Worm (Caenorhabditis elegans) whole organism, L1 larva: ENCODE results near the gene T05C7.7.

Experiments used
- Y116A8C.19 ChIP-seq: sonication (generic microtip); optimal IDR thresholded peaks from 2 replicates; lab custom pipeline; 2016; ENCODE audit warnings: missing compliant biosample characterization, missing genetic modification characterization, borderline replicate concordance
- aha-1 ChIP-seq: fragments of 150-350 bp; optimal IDR thresholded peaks from 2 replicates; lab custom pipeline; 2014; ENCODE audit warnings: missing biosample characterization, missing genetic modification characterization
- ama-1 ChIP-seq: fragments of 150-350 bp; optimal IDR thresholded peaks from 2 replicates; lab custom pipeline; 2014
- blmp-1 ChIP-seq: fragments of 150-350 bp; optimal IDR thresholded peaks from 2 replicates; lab custom pipeline; 2014; ENCODE audit warnings: missing biosample characterization, missing genetic modification characterization
- ceh-8 ChIP-seq: fragments of 200-800 bp; sonication (Bioruptor generic); optimal IDR thresholded peaks from 2 replicates; lab custom pipeline; 2018; ENCODE audit warnings: mild to moderate bottlenecking, missing genetic modification characterization, moderate library complexity, missing compliant biosample characterization
- ceh-82 ChIP-seq, 3 experiments: fragments of 150-350 bp in 1 of 3; sonication (generic microtip) in 2 of 3; optimal IDR thresholded peaks; 2 replicates each; lab custom pipeline; 2014 to 2017; ENCODE audit warnings: missing biosample characterization in 3 of 3, missing genetic modification characterization in 3 of 3
- dpl-1 ChIP-seq, 3 experiments: fragments of 150-350 bp in 2 of 3; sonication (generic microtip) in 1 of 3; optimal IDR thresholded peaks; 2 replicates each; lab custom pipeline; 2014 to 2017; ENCODE audit warnings: missing biosample characterization in 3 of 3, missing genetic modification characterization in 3 of 3, missing genetic modification reagents in 3 of 3
- dsc-1 ChIP-seq: sonication (generic microtip); optimal IDR thresholded peaks from 2 replicates; lab custom pipeline; 2016; ENCODE audit warnings: mild to moderate bottlenecking, missing genetic modification characterization, missing compliant biosample characterization
- elt-2 ChIP-seq: sonication (generic microtip); optimal IDR thresholded peaks from 2 replicates; lab custom pipeline; 2016; ENCODE audit warnings: missing genetic modification characterization, mild to moderate bottlenecking, inconsistent platforms, missing compliant biosample characterization, missing genetic modification reagents
- elt-3 ChIP-seq, 6 experiments: fragments of 150-350 bp in 1 of 6; sonication (generic microtip); optimal IDR thresholded peaks; 2 replicates each; lab custom pipeline; 2017 to 2018; ENCODE audit warnings: missing biosample characterization in 6 of 6, missing genetic modification characterization in 6 of 6, inconsistent platforms in 1 of 6
- ets-5 ChIP-seq: fragments of 200-800 bp; sonication (Bioruptor generic); IDR thresholded peaks from 2 replicates; pipeline ENCODE4 v1.3.6; 2022; ENCODE audit warnings: missing genetic modification characterization, missing compliant biosample characterization
- fkh-10 ChIP-seq: sonication (generic microtip); optimal IDR thresholded peaks from 2 replicates; lab custom pipeline; 2017; ENCODE audit warnings: missing biosample characterization, missing genetic modification reagents, missing genetic modification characterization
- fkh-4 ChIP-seq: sonication (generic microtip); optimal IDR thresholded peaks from 2 replicates; lab custom pipeline; 2016; ENCODE audit warnings: missing compliant biosample characterization, missing genetic modification characterization, borderline replicate concordance
- fkh-8 ChIP-seq: sonication (generic microtip); optimal IDR thresholded peaks from 2 replicates; lab custom pipeline; 2016; ENCODE audit warnings: mild to moderate bottlenecking, missing genetic modification characterization, missing compliant biosample characterization
- hlh-4 ChIP-seq: sonication (generic microtip); optimal IDR thresholded peaks from 2 replicates; lab custom pipeline; 2016; ENCODE audit warnings: mild to moderate bottlenecking, missing genetic modification characterization, missing compliant biosample characterization
- irx-1 ChIP-seq: sonication (generic microtip); optimal IDR thresholded peaks from 2 replicates; lab custom pipeline; 2016; ENCODE audit warnings: missing genetic modification characterization, missing compliant biosample characterization
- jun-1 ChIP-seq: fragments of 150-350 bp; optimal IDR thresholded peaks from 2 replicates; lab custom pipeline; 2014; ENCODE audit warnings: missing biosample characterization, missing genetic modification reagents, missing genetic modification characterization
- lin-13 ChIP-seq: fragments of 150-350 bp; optimal IDR thresholded peaks from 2 replicates; lab custom pipeline; 2014; ENCODE audit warnings: missing biosample characterization, missing genetic modification reagents, missing genetic modification characterization
- lin-14 ChIP-seq: fragments of 200-800 bp; sonication (Bioruptor generic); optimal IDR thresholded peaks from 2 replicates; lab custom pipeline; 2018; ENCODE audit warnings: mild to moderate bottlenecking, missing genetic modification characterization, moderate library complexity, missing compliant biosample characterization
- lin-35 ChIP-seq, 2 experiments: fragments of 150-350 bp; optimal IDR thresholded peaks; 2 replicates each; lab custom pipeline; 2014; ENCODE audit warnings: missing biosample characterization in 2 of 2, missing genetic modification characterization in 2 of 2, missing genetic modification reagents in 2 of 2
- lin-39 ChIP-seq: fragments of 150-350 bp; optimal IDR thresholded peaks from 2 replicates; lab custom pipeline; 2014; ENCODE audit warnings: missing biosample characterization, missing genetic modification reagents, missing genetic modification characterization
- lir-3 ChIP-seq: sonication (generic microtip); optimal IDR thresholded peaks from 2 replicates; lab custom pipeline; 2016; ENCODE audit warnings: mild to moderate bottlenecking, missing genetic modification characterization, moderate library complexity, missing compliant biosample characterization; ENCODE audit not compliant: poor library complexity
- lsy-2 ChIP-seq, 2 experiments: fragments of 150-350 bp; optimal IDR thresholded peaks; 2 replicates each; lab custom pipeline; 2014; ENCODE audit warnings: missing biosample characterization in 2 of 2, missing genetic modification characterization in 2 of 2
- mdl-1 ChIP-seq, 2 experiments: fragments of 150-350 bp; optimal IDR thresholded peaks; 2 replicates each; lab custom pipeline; 2014 to 2017; ENCODE audit warnings: missing biosample characterization in 2 of 2, missing genetic modification characterization in 2 of 2, inconsistent platforms in 1 of 2
- mef-2 ChIP-seq: fragments of 150-350 bp; optimal IDR thresholded peaks from 2 replicates; lab custom pipeline; 2014; ENCODE audit warnings: missing biosample characterization, missing genetic modification characterization
- mep-1 ChIP-seq: fragments of 150-350 bp; optimal IDR thresholded peaks from 2 replicates; lab custom pipeline; 2014; ENCODE audit warnings: missing biosample characterization, missing genetic modification characterization
- nhr-20 ChIP-seq: sonication (generic microtip); optimal IDR thresholded peaks from 2 replicates; lab custom pipeline; 2016; ENCODE audit warnings: mild to moderate bottlenecking, missing genetic modification characterization, missing compliant biosample characterization
- nhr-237 ChIP-seq: fragments of 150-350 bp; optimal IDR thresholded peaks from 2 replicates; lab custom pipeline; 2014; ENCODE audit warnings: missing biosample characterization, missing genetic modification characterization
- nhr-84 ChIP-seq: sonication (generic microtip); optimal IDR thresholded peaks from 2 replicates; lab custom pipeline; 2017; ENCODE audit warnings: missing biosample characterization, missing genetic modification characterization
- pax-3 ChIP-seq: fragments of 200-800 bp; sonication (Bioruptor generic); optimal IDR thresholded peaks from 2 replicates; lab custom pipeline; 2018; ENCODE audit warnings: mild to moderate bottlenecking, missing genetic modification characterization, moderate library complexity, missing compliant biosample characterization
- skn-1 ChIP-seq: fragments of 150-350 bp; optimal IDR thresholded peaks from 2 replicates; lab custom pipeline; 2014; ENCODE audit warnings: missing biosample characterization, missing genetic modification characterization
- snpc-4 ChIP-seq: fragments of 150-350 bp; optimal IDR thresholded peaks from 2 replicates; lab custom pipeline; 2014; ENCODE audit warnings: missing biosample characterization, missing genetic modification characterization
- tbx-2 ChIP-seq: sonication (generic microtip); optimal IDR thresholded peaks from 2 replicates; lab custom pipeline; 2016; ENCODE audit warnings: missing genetic modification characterization, missing compliant biosample characterization
- unc-130 ChIP-seq: fragments of 150-350 bp; optimal IDR thresholded peaks from 2 replicates; lab custom pipeline; 2017; ENCODE audit warnings: missing biosample characterization, missing genetic modification characterization, inconsistent platforms
- unc-98 ChIP-seq: fragments of 200-800 bp; sonication (Bioruptor generic); IDR thresholded peaks from 2 replicates; pipeline ENCODE4 v1.3.6; 2022; ENCODE audit warnings: missing genetic modification characterization, missing compliant biosample characterization
- vab-15 ChIP-seq: sonication (generic microtip); optimal IDR thresholded peaks from 2 replicates; lab custom pipeline; 2017; ENCODE audit warnings: missing genotype, mild to moderate bottlenecking, missing genetic modification characterization, missing compliant biosample characterization
- xbp-1 ChIP-seq: sonication (generic microtip); optimal IDR thresholded peaks from 2 replicates; lab custom pipeline; 2016; ENCODE audit warnings: missing genetic modification characterization, missing compliant biosample characterization
- ztf-11 ChIP-seq, 2 experiments: sonication (generic microtip); optimal IDR thresholded peaks; 2 replicates each; lab custom pipeline; 2016 to 2017; ENCODE audit warnings: missing genetic modification characterization in 2 of 2, missing biosample characterization in 1 of 2, missing compliant biosample characterization in 1 of 2
- ztf-4 ChIP-seq: fragments of 150-350 bp; optimal IDR thresholded peaks from 2 replicates; lab custom pipeline; 2014; ENCODE audit warnings: missing biosample characterization, missing genetic modification characterization

T05C7.7 gene

ce11 chrIV:51219-51618, 10.3 kb upstream of the T05C7.7 start (continued):
- TF ChIP-seq xbp-1 (peak; percentile 10), pax-3 (no peak), blmp-1 (tag; lab: Kevin White, UChicago) (peak; percentile 94), snpc-4 (peak; percentile 55), aha-1 (tag; lab: Kevin White, UChicago) (no peak), jun-1 (tag; lab: Kevin White, UChicago) (peak; percentile 71), lin-39 (tag; lab: Kevin White, UChicago) (no peak), lsy-2 (tag; optimal IDR thresholded peaks at IDR 0.05; lab: Kevin White, UChicago) (peak; percentile 33 to 74), vab-15 (no peak), unc-98 (no peak), nhr-84 (no peak), tbx-2 (peak; percentile 43), irx-1 (tag; lab: Kevin White, UChicago) (no peak), ceh-82 (tag; optimal IDR thresholded peaks at IDR 0.05; lab: Kevin White, UChicago) (peak in 1 of 3 experiments; percentile 71), mef-2 (no peak), lin-14 (GFP tag; lab: Kevin White, UChicago) (peak; percentile 78), nhr-237 (tag; lab: Kevin White, UChicago) (peak; percentile 46), elt-3 (tag; optimal IDR thresholded peaks at IDR 0.05; lab: Kevin White, UChicago) (peak in 2 of 6 experiments; percentile 3 to 82), skn-1 (tag; lab: Kevin White, UChicago) (peak; percentile 45), ama-1 (lab: Kevin White, UChicago) (no peak), hlh-4 (no peak), mdl-1 (tag; optimal IDR thresholded peaks at IDR 0.05; lab: Kevin White, UChicago) (peak in 1 of 2 experiments; percentile 25), fkh-8 (tag; lab: Kevin White, UChicago) (peak; percentile 39), Y116A8C.19 (no peak)

DNA sequence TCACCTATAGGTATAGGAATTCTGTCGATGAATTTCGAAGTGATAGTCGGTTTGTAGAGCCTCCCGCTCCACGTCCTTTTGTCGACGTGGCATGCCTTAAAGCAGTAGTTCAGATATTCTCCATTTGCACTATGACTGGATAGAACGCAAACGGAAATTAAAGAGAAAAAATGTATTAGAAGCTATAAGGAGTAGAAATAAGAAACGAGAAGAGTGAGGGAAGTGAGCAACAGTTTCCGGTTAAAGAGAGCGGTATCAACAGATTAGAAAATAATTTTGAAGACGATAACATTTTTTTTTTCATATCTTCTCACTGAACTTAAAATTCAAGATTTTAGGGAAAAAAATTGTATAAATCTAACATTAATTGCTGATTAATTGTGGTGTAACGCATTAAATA, 8.0 kb upstream of the T05C7.7 start, which contains the start of gene T05C7.4:
Gene T05C7.4 (minus strand): TSS at position 101 of the 400 bp plus-strand sequence.
- TF ChIP-seq mep-1 (tag; lab: Kevin White, UChicago) = no peak
- no peak for TF ChIP-seq tbx-2
- no peak for TF ChIP-seq elt-2 (tag; lab: Kevin White, UChicago)
- no peak for TF ChIP-seq vab-15
- TF ChIP-seq dsc-1 (tag; lab: Kevin White, UChicago) = no peak
- no peak for TF ChIP-seq elt-3 (tag; optimal IDR thresholded peaks at IDR 0.05; lab: Kevin White, UChicago)
- TF ChIP-seq ztf-11 (tag; optimal IDR thresholded peaks at IDR 0.05; lab: Kevin White, UChicago) = no peak
- no peak for TF ChIP-seq hlh-4
- TF ChIP-seq fkh-10 (GFP tag; lab: Kevin White, UChicago) = no peak
- no peak for TF ChIP-seq lin-35 (GFP tag; optimal IDR thresholded peaks at IDR 0.05; lab: Kevin White, UChicago)
- TF ChIP-seq mef-2 = no peak
- no peak for TF ChIP-seq lir-3 (tag; lab: Kevin White, UChicago)
- TF ChIP-seq nhr-237 (tag; lab: Kevin White, UChicago) = no peak
- no peak for TF ChIP-seq nhr-20 (tag; lab: Kevin White, UChicago)
- TF ChIP-seq dpl-1 (GFP tag; optimal IDR thresholded peaks at IDR 0.05; lab: Kevin White, UChicago) = no peak
- no peak for TF ChIP-seq nhr-84

ce11 chrIV:58818-59217, 2.7 kb upstream of the T05C7.7 start, which contains the start of gene T05C7.5:
TSS of gene T05C7.5 (minus strand) at chrIV:58918.
- TF ChIP-seq lin-14 (GFP tag; lab: Kevin White, UChicago) (no peak), ceh-8 (GFP tag; lab: Kevin White, UChicago) (no peak), lin-13 (no peak), unc-98 (no peak), ets-5 (GFP tag; lab: Robert Waterston, UW) (no peak), nhr-237 (tag; lab: Kevin White, UChicago) (no peak), dpl-1 (GFP tag; optimal IDR thresholded peaks at IDR 0.05; lab: Kevin White, UChicago) (no peak), fkh-4 (tag; lab: Kevin White, UChicago) (no peak), ama-1 (lab: Kevin White, UChicago) (no peak), ztf-4 (no peak), unc-130 (tag; lab: Kevin White, UChicago) (no peak), elt-3 (tag; optimal IDR thresholded peaks at IDR 0.05; lab: Kevin White, UChicago) (no peak)
